Fruit fly (Drosophila melanogaster): Measurements from ENCODE around the gene CG33203.
A peak's percentile ranks its signal among the peaks of the same experiment; 100 is the strongest.

- TF ChIP-seq CG15710 (tag; optimal IDR thresholded peaks at IDR 0.05) (no peak), CG9948 (tag; optimal IDR thresholded peaks at IDR 0.05) (no peak), CG14655 (GFP tag; optimal IDR thresholded peaks at IDR 0.05) (no peak), CG4496 (GFP tag; IDR thresholded peaks at IDR 0.05) (0 out of 3 replicates have a peak, but pooled peaks have one; percentile 8), CG8159 (tag; optimal IDR thresholded peaks at IDR 0.05) (no peak), Pif1A (GFP tag; optimal IDR thresholded peaks at IDR 0.05) (no peak)
These were observed 30.7 kb downstream of the CG33203 start for dm6 chr3R:28856829-28857228.

All from whole organism, pupa.